Fruit fly (Drosophila melanogaster) Kc167 (cell line): Measurements from ENCODE around the gene AANATL7.

ENCODE experiments used
- Myc ChIP-seq: fragments of >200 bp; optimal IDR thresholded peaks from 2 replicates; lab custom pipeline; 2017; ENCODE audit warnings: missing external identifiers
- Sin3A ChIP-seq: fragments of >200 bp; optimal IDR thresholded peaks from 2 replicates; lab custom pipeline; 2018; ENCODE audit warnings: missing external identifiers
- h ChIP-seq: fragments of >200 bp; optimal IDR thresholded peaks from 3 replicates; lab custom pipeline; 2018; ENCODE audit warnings: missing external identifiers
- insv ChIP-seq: fragments of >200 bp; optimal IDR thresholded peaks from 3 replicates; lab custom pipeline; 2018; ENCODE audit warnings: missing external identifiers
- psq ChIP-seq: fragments of >200 bp; optimal IDR thresholded peaks from 2 replicates; lab custom pipeline; 2017; ENCODE audit warnings: missing external identifiers
- ttk ChIP-seq: sonication (Bioruptor generic); optimal IDR thresholded peaks from 2 replicates; lab custom pipeline; 2017; ENCODE audit warnings: missing external identifiers

DNA sequence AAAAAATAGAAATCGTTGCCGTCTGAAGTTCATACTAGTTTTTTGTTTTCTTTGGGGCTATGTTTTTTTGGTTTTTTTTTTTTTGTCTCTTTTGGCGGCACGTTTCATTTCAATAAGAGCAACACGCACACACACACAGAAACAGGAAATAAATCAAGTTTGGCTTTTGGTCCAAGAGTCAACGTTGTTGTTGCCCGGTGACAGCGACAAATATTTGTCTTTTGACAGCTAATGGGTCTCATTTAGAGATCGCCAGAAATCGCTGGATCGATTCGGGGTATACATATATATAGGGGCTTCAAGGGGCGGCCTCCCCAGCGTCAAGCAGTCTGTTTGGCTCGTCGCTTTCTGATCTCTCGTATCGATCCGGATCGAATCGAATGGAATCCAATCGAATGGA, 43.4 kb upstream of the AANATL7 start:
- TF ChIP-seq ttk (lab: Kevin White, UChicago) (no peak), insv (no peak), Sin3A (no peak), psq (no peak), h (lab: Kevin White, UChicago) (no peak), Myc (lab: Kevin White, UChicago) (no peak)
